Worm (Caenorhabditis elegans): ENCODE results near the gene F13D12.8.

DNA sequence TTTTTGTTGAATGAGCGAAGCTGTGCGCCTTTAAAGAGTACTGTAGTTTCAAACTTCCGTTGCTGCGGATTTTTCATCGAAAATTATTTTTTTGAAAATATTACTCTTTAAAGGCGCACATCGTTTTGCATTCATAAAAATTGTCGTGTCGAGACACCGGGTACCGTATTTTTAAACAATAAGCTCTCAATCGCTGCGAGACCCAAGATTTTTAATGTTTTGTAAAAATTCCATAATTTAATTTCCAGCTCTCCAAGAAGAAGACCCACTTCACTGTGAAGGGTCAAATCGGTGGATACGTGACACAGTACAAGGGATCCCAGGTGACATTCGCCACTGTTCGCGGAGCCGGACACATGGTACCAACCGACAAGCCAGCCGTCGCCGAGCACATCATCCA, 9.9 kb upstream of the F13D12.8 start:
- TF ChIP-seq unc-62 (GFP tag; optimal IDR thresholded peaks at IDR 0.05) = no peak
- TF ChIP-seq nhr-28 (tag; optimal IDR thresholded peaks at IDR 0.05) = no peak
- TF ChIP-seq pha-4 (tag; optimal IDR thresholded peaks at IDR 0.05) = no peak
- TF ChIP-seq nhr-237 (tag; optimal IDR thresholded peaks at IDR 0.05) = no peak
- TF ChIP-seq bed-3 (GFP tag; optimal IDR thresholded peaks at IDR 0.05) = no peak
- no peak for TF ChIP-seq ham-2 (GFP tag; optimal IDR thresholded peaks at IDR 0.05)
- TF ChIP-seq unc-39 (tag; optimal IDR thresholded peaks at IDR 0.05) = no peak
- TF ChIP-seq mep-1 (tag; optimal IDR thresholded peaks at IDR 0.05) = no peak
- no peak for TF ChIP-seq mls-2 (tag; optimal IDR thresholded peaks at IDR 0.05)
- no peak for TF ChIP-seq sptf-1 (tag; optimal IDR thresholded peaks at IDR 0.05)
